Fruit fly (Drosophila melanogaster) whole organism, prepupa: Measurements from ENCODE around the gene DIP2.

Experiments
- CG11902 ChIP-seq: fragments of 200-800 bp; sonication (Bioruptor generic); optimal IDR thresholded peaks from 3 replicates; lab custom pipeline; 2016; ENCODE audit warnings: missing biosample characterization, missing genetic modification characterization
- CG15336 ChIP-seq: fragments of 200-800 bp; sonication (Bioruptor generic); IDR thresholded peaks from 2 replicates; pipeline ENCODE4 v1.3.6; 2022; ENCODE audit warnings: missing biosample characterization, missing genetic modification characterization
- CG1621 ChIP-seq: fragments of 200-800 bp; sonication (Bioruptor generic); optimal IDR thresholded peaks from 3 replicates; lab custom pipeline; 2018; ENCODE audit warnings: missing biosample characterization, mild to moderate bottlenecking, missing genetic modification characterization
- CG3032 ChIP-seq: fragments of 200-800 bp; optimal IDR thresholded peaks from 2 replicates; lab custom pipeline; 2019; ENCODE audit warnings: missing biosample characterization, mild to moderate bottlenecking, missing genetic modification characterization, moderate library complexity
- CG31627 ChIP-seq: fragments of 200-800 bp; sonication (Bioruptor generic); optimal IDR thresholded peaks from 3 replicates; lab custom pipeline; 2016; ENCODE audit warnings: missing biosample characterization, missing genetic modification characterization
- CG32006 ChIP-seq: fragments of 200-800 bp; sonication (Bioruptor generic); optimal IDR thresholded peaks from 3 replicates; lab custom pipeline; 2017; ENCODE audit warnings: missing biosample characterization, mild to moderate bottlenecking, missing genetic modification characterization
- CG34406 ChIP-seq: fragments of 200-800 bp; sonication (Bioruptor generic); optimal IDR thresholded peaks from 3 replicates; lab custom pipeline; 2016; ENCODE audit warnings: missing biosample characterization, missing genetic modification characterization
- CG3919 ChIP-seq: fragments of 200-800 bp; sonication (Bioruptor generic); optimal IDR thresholded peaks from 3 replicates; lab custom pipeline; 2016; ENCODE audit warnings: missing biosample characterization, missing genetic modification characterization
- CG6163 ChIP-seq: fragments of 200-800 bp; sonication (Bioruptor generic); IDR thresholded peaks from 3 replicates; pipeline ENCODE4 v1.3.6; 2022; ENCODE audit warnings: missing biosample characterization, missing genetic modification characterization
- CG6276 ChIP-seq: fragments of 200-800 bp; sonication (Bioruptor generic); optimal IDR thresholded peaks from 2 replicates; lab custom pipeline; 2017; ENCODE audit warnings: missing biosample characterization, mild to moderate bottlenecking, missing genetic modification characterization
- CG6792 ChIP-seq: fragments of 200-800 bp; sonication (Bioruptor generic); optimal IDR thresholded peaks from 3 replicates; lab custom pipeline; 2016; ENCODE audit warnings: missing biosample characterization, missing genetic modification characterization
- CG6808 ChIP-seq: fragments of 200-800 bp; sonication (Bioruptor generic); optimal IDR thresholded peaks from 3 replicates; lab custom pipeline; 2017; ENCODE audit warnings: missing biosample characterization, missing genetic modification characterization, mild to moderate bottlenecking, moderate library complexity, missing genetic modification reagents
- CG6854 ChIP-seq: fragments of 200-800 bp; sonication (Bioruptor generic); optimal IDR thresholded peaks from 2 replicates; lab custom pipeline; 2017; ENCODE audit warnings: missing biosample characterization, mild to moderate bottlenecking, missing genetic modification characterization
- CG8119 ChIP-seq: fragments of 200-800 bp; sonication (Bioruptor generic); IDR thresholded peaks from 3 replicates; pipeline ENCODE4 v1.3.6; 2022; ENCODE audit warnings: missing biosample characterization, missing genetic modification characterization
- CG8319 ChIP-seq: fragments of 200-800 bp; sonication (Bioruptor generic); optimal IDR thresholded peaks from 3 replicates; lab custom pipeline; 2016; ENCODE audit warnings: missing biosample characterization, missing genetic modification characterization
- Eip93F ChIP-seq: fragments of 200-800 bp; sonication (Bioruptor generic); optimal IDR thresholded peaks from 2 replicates; lab custom pipeline; 2016; ENCODE audit warnings: missing biosample characterization, mild to moderate bottlenecking, missing genetic modification characterization
- Ets21C ChIP-seq: fragments of 200-800 bp; sonication (Bioruptor generic); optimal IDR thresholded peaks from 3 replicates; lab custom pipeline; 2016; ENCODE audit warnings: missing biosample characterization, missing genetic modification characterization
- Hr39 ChIP-seq: fragments of 200-800 bp; sonication (Bioruptor generic); optimal IDR thresholded peaks from 2 replicates; lab custom pipeline; 2016; ENCODE audit warnings: missing biosample characterization, missing genetic modification characterization
- Hr4 ChIP-seq: fragments of 200-800 bp; sonication (Bioruptor generic); optimal IDR thresholded peaks from 3 replicates; lab custom pipeline; 2016; ENCODE audit warnings: missing biosample characterization, missing genetic modification characterization
- Lpt ChIP-seq: fragments of 200-800 bp; sonication (Bioruptor generic); optimal IDR thresholded peaks from 3 replicates; lab custom pipeline; 2016; ENCODE audit warnings: missing biosample characterization, missing genetic modification characterization
- Met ChIP-seq: fragments of 200-800 bp; sonication (Bioruptor generic); optimal IDR thresholded peaks from 3 replicates; lab custom pipeline; 2016; ENCODE audit warnings: missing biosample characterization, missing genetic modification characterization
- OdsH ChIP-seq: fragments of 200-800 bp; sonication (Bioruptor generic); optimal IDR thresholded peaks from 3 replicates; lab custom pipeline; 2016; ENCODE audit warnings: missing biosample characterization, missing genetic modification characterization
- Sox15 ChIP-seq: fragments of 200-800 bp; sonication (Bioruptor generic); optimal IDR thresholded peaks from 3 replicates; lab custom pipeline; 2016; ENCODE audit warnings: missing biosample characterization, missing genetic modification characterization
- dac ChIP-seq: fragments of 200-800 bp; sonication (Bioruptor generic); optimal IDR thresholded peaks from 2 replicates; lab custom pipeline; 2017; ENCODE audit warnings: missing biosample characterization, mild to moderate bottlenecking, missing genetic modification characterization
- eg ChIP-seq: fragments of 200-800 bp; sonication (Bioruptor generic); IDR thresholded peaks from 3 replicates; pipeline ENCODE4 v1.3.6; 2022; ENCODE audit warnings: missing biosample characterization, missing genetic modification characterization
- fd85E ChIP-seq: fragments of 200-800 bp; sonication (Bioruptor generic); optimal IDR thresholded peaks from 3 replicates; lab custom pipeline; 2016; ENCODE audit warnings: missing biosample characterization, missing genetic modification characterization
- fkh ChIP-seq: fragments of 200-800 bp; sonication (Bioruptor generic); optimal IDR thresholded peaks from 3 replicates; lab custom pipeline; 2017; ENCODE audit warnings: missing biosample characterization, mild to moderate bottlenecking, missing genetic modification characterization, moderate library complexity
- pdm3 ChIP-seq: fragments of 200-800 bp; sonication (Bioruptor generic); optimal IDR thresholded peaks from 3 replicates; lab custom pipeline; 2016; ENCODE audit warnings: missing biosample characterization, missing genetic modification characterization
- salr ChIP-seq, 2 experiments: fragments of 200-800 bp; sonication (Bioruptor generic); optimal IDR thresholded peaks; 3 replicates each; lab custom pipeline; 2016 to 2018; ENCODE audit warnings: missing biosample characterization in 2 of 2, missing genetic modification characterization in 2 of 2, mild to moderate bottlenecking in 1 of 2
- spab ChIP-seq: fragments of 200-800 bp; sonication (Bioruptor generic); optimal IDR thresholded peaks from 2 replicates; lab custom pipeline; 2017; ENCODE audit warnings: missing biosample characterization, mild to moderate bottlenecking, missing genetic modification characterization, missing genetic modification reagents
- ss ChIP-seq, 2 experiments: fragments of 200-800 bp; sonication (Bioruptor generic); optimal IDR thresholded peaks; 2 replicates in 1 of 2; 3 replicates in 1 of 2; lab custom pipeline; 2017 to 2018; ENCODE audit warnings: mild to moderate bottlenecking in 2 of 2, missing biosample characterization in 2 of 2, missing genetic modification characterization in 2 of 2, moderate library complexity in 1 of 2
- svp ChIP-seq: fragments of 200-800 bp; sonication (Bioruptor generic); peaks from one replicate; lab custom pipeline; 2016; ENCODE audit warnings: missing biosample characterization, missing genetic modification characterization

DIP2 gene

DNA sequence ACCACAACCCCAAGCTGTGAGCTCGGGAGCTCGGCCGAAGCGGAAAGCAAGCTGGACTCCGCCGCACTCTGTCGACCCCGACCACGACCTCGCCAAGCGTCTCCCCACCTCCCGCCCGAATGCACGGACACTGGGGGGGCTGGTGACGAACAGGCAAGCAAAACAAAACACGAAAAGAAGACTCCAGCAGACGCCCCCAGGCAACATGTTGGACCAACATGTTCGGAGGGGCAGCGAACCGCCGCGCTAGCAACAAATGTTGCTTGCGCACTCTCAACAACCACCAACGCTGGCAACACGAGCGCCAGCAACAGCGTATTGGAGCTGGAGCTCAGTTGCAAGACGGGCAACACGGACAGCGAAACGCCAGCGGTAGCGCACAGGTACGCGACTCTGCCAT is 24.5 kb upstream of the DIP2 start:
- no peak for TF ChIP-seq OdsH (GFP tag; lab: Kevin White, UChicago)
- TF ChIP-seq Met (GFP tag; lab: Kevin White, UChicago): no peak
- peak; percentile 68; the same call in 2 of the 3 replicates for TF ChIP-seq CG6163 (GFP tag; lab: Robert Waterston, UW)
- peak in 1 of 2 experiments; percentile 19 for TF ChIP-seq ss (GFP tag; optimal IDR thresholded peaks at IDR 0.05; lab: Kevin White, UChicago)
- TF ChIP-seq CG11902 (GFP tag; lab: Kevin White, UChicago): no peak
- TF ChIP-seq eg: peak; percentile 40; the same call in 1 of the 3 replicates
- TF ChIP-seq CG3032 (tag; lab: Kevin White, UChicago): no peak
- TF ChIP-seq spab: no peak
- TF ChIP-seq CG15336 (GFP tag; lab: Robert Waterston, UW): peak; percentile 53; the same call in 1 of the 2 replicates
- TF ChIP-seq fkh (GFP tag; lab: Kevin White, UChicago): no peak
- no peak for TF ChIP-seq Hr39
- no peak for TF ChIP-seq CG31627 (GFP tag; lab: Kevin White, UChicago)
- no peak for TF ChIP-seq pdm3
- peak; percentile 77 for TF ChIP-seq CG1621 (tag; lab: Kevin White, UChicago)
- TF ChIP-seq CG34406: no peak
- TF ChIP-seq CG6854: peak; percentile 45
- TF ChIP-seq svp (GFP tag; lab: Kevin White, UChicago): peak; percentile 82
- peak; percentile 28; the same call in 1 of the 3 replicates for TF ChIP-seq CG8119 (GFP tag; lab: Robert Waterston, UW)
- no peak for TF ChIP-seq Lpt
- TF ChIP-seq Hr4 (GFP tag; lab: Kevin White, UChicago): no peak
- TF ChIP-seq salr (GFP tag; optimal IDR thresholded peaks at IDR 0.05; lab: Kevin White, UChicago): no peak
- TF ChIP-seq dac (GFP tag; lab: Kevin White, UChicago): no peak
- TF ChIP-seq CG8319: no peak
- no peak for TF ChIP-seq Sox15
- peak; percentile 1 for TF ChIP-seq CG3919 (GFP tag; lab: Kevin White, UChicago)
- TF ChIP-seq, all 60 proteins: peak for 9

dm6 chr3L:276736-277487 is 19.2 kb upstream of the DIP2 start, which contains the start of gene RhoGEF3:
TSS of gene RhoGEF3 (plus strand) at chr3L:277437.
- TF ChIP-seq CG32006 (GFP tag; lab: Kevin White, UChicago) (no peak), CG6854 (no peak)

- TF ChIP-seq CG6792 (GFP tag; lab: Kevin White, UChicago): no peak
- TF ChIP-seq svp (GFP tag; lab: Kevin White, UChicago): no peak
- TF ChIP-seq fd85E (GFP tag; lab: Kevin White, UChicago): no peak
- no peak for TF ChIP-seq CG6276 (GFP tag; lab: Kevin White, UChicago)
- TF ChIP-seq Ets21C (GFP tag; lab: Kevin White, UChicago): no peak
Observed at dm6 chr3L:274855-275254, 17.1 kb upstream of the DIP2 start, which contains the start of gene ttm2. TSS of gene ttm2 (plus strand) at chr3L:275155.

dm6 chr3L:273291-273690 is 15.5 kb upstream of the DIP2 start, which contains the start of gene CG32845:
TSS of gene CG32845 (minus strand) at chr3L:273391.
- TF ChIP-seq CG6808 (GFP tag; lab: Kevin White, UChicago): no peak
- TF ChIP-seq CG6792 (GFP tag; lab: Kevin White, UChicago): no peak
- no peak for TF ChIP-seq spab
- TF ChIP-seq Lpt: no peak
- TF ChIP-seq Eip93F (GFP tag; lab: Kevin White, UChicago): no peak
- no peak for TF ChIP-seq dac (GFP tag; lab: Kevin White, UChicago)
- no peak for TF ChIP-seq pdm3
- no peak for TF ChIP-seq Hr4 (GFP tag; lab: Kevin White, UChicago)
- TF ChIP-seq CG31627 (GFP tag; lab: Kevin White, UChicago): no peak
